Worm (Caenorhabditis elegans) whole organism, midembryonic: Measurements from ENCODE around the gene fdgt-1.
"Not testable (repeated sequence)": the region's sequence is repeated elsewhere in the genome, so short reads cannot be mapped to it uniquely, and the experiment has no call there.

Source experiments
- T22C8.4 ChIP-seq: fragments of 200-800 bp; sonication (Bioruptor generic); IDR thresholded peaks from 2 replicates; pipeline ENCODE4 v1.3.6; 2022; ENCODE audit warnings: missing genetic modification characterization, missing compliant biosample characterization
- cog-1 ChIP-seq: sonication (generic microtip); optimal IDR thresholded peaks from 2 replicates; lab custom pipeline; 2016; ENCODE audit warnings: missing genetic modification characterization, missing compliant biosample characterization
- flt-1 ChIP-seq: fragments of 200-800 bp; sonication (Bioruptor generic); IDR thresholded peaks from 2 replicates; pipeline ENCODE4 v1.3.6; 2022; ENCODE audit warnings: missing genetic modification characterization, missing compliant biosample characterization
- klf-2 ChIP-seq: fragments of 200-800 bp; sonication (Bioruptor generic); conservative IDR thresholded peaks from 2 replicates; pipeline ENCODE4 v1.3.6; 2022; ENCODE audit warnings: missing genetic modification reagents, missing genetic modification characterization, missing compliant biosample characterization
- med-1 ChIP-seq: sonication (generic microtip); optimal IDR thresholded peaks from 2 replicates; lab custom pipeline; 2017; ENCODE audit warnings: missing genetic modification characterization, mild to moderate bottlenecking, missing compliant biosample characterization, antibody characterized with exemption, missing genetic modification reagents; ENCODE audit not compliant: insufficient read depth
- ref-1 ChIP-seq: fragments of 200-800 bp; sonication (Bioruptor generic); conservative IDR thresholded peaks from 2 replicates; pipeline ENCODE4 v1.3.6; 2022; ENCODE audit warnings: missing genetic modification reagents, missing genetic modification characterization, missing compliant biosample characterization
- tab-1 ChIP-seq: fragments of 200-800 bp; sonication (Bioruptor generic); IDR thresholded peaks from 2 replicates; pipeline ENCODE4 v1.3.6; 2022; ENCODE audit warnings: missing genetic modification characterization, missing compliant biosample characterization
- ztf-23 ChIP-seq: fragments of 200-800 bp; sonication (Bioruptor generic); IDR thresholded peaks from 2 replicates; pipeline ENCODE4 v1.3.6; 2022; ENCODE audit warnings: missing genetic modification reagents, missing genetic modification characterization, missing compliant biosample characterization
- ztf-29 ChIP-seq: fragments of 200-800 bp; sonication (Bioruptor generic); IDR thresholded peaks from 2 replicates; pipeline ENCODE4 v1.3.6; 2022; ENCODE audit warnings: missing genetic modification reagents, missing genetic modification characterization, missing compliant biosample characterization

Gene fdgt-1

ce11 chrII:1545625-1546024 lies 41.3 kb downstream of the fdgt-1 start, which contains the start of gene K05F6.12:
K05F6.12 (plus strand) TSS chrII:1545925.
- TF ChIP-seq ztf-23 (GFP tag; lab: Robert Waterston, UW) (no peak), ref-1 (no peak), klf-2 (GFP tag; lab: Robert Waterston, UW) (no peak), cog-1 (tag; lab: Kevin White, UChicago) (no peak), flt-1 (GFP tag; lab: Robert Waterston, UW) (no peak), tab-1 (GFP tag; lab: Robert Waterston, UW) (no peak), med-1 (GFP tag; lab: Kevin White, UChicago) (no peak), ztf-29 (no peak), T22C8.4 (GFP tag; lab: Robert Waterston, UW) (no peak)

- TF ChIP-seq tab-1 (GFP tag; lab: Robert Waterston, UW) (no peak), T22C8.4 (GFP tag; lab: Robert Waterston, UW) (no peak), ztf-29 (no peak), ref-1 (no peak), cog-1 (tag; lab: Kevin White, UChicago) (no peak), med-1 (GFP tag; lab: Kevin White, UChicago) (no peak), flt-1 (GFP tag; lab: Robert Waterston, UW) (no peak), klf-2 (GFP tag; lab: Robert Waterston, UW) (no peak), ztf-23 (GFP tag; lab: Robert Waterston, UW) (no peak)
Measured at ce11 chrII:1550501-1550900, 46.1 kb downstream of the fdgt-1 start, which contains the start of the genes fbxb-52 and fbxb-51. fbxb-52 (minus strand) TSS chrII:1550601. fbxb-51 (plus strand) TSS chrII:1550712.

ce11 chrII:1556217-1556616 lies 51.9 kb downstream of the fdgt-1 start, which contains the start of the genes fbxb-54 and fbxb-50:
fbxb-54 (minus strand) TSS chrII:1556317.
fbxb-50 (plus strand) TSS chrII:1556443.
- TF ChIP-seq tab-1 (GFP tag; lab: Robert Waterston, UW); cog-1 (tag; lab: Kevin White, UChicago); ztf-23 (GFP tag; lab: Robert Waterston, UW): not testable (repeated sequence)
